Worm (Caenorhabditis elegans) whole organism, young adult: ENCODE data around the gene cku-70.

ENCODE experiments used
- F49E8.2 ChIP-seq: sonication (generic microtip); optimal IDR thresholded peaks from 3 replicates; lab custom pipeline; 2017; ENCODE audit warnings: missing genetic modification characterization, mild to moderate bottlenecking, missing compliant biosample characterization, antibody characterized with exemption, moderate library complexity; ENCODE audit not compliant: insufficient read depth
- hmg-1.2 ChIP-seq: fragments of 200-800 bp; sonication (Bioruptor generic); IDR thresholded peaks from 2 replicates; pipeline ENCODE4 v1.3.6; 2022; ENCODE audit warnings: missing genetic modification reagents, missing genetic modification characterization, missing compliant biosample characterization

The cku-70 gene

ce11 chrIII:11208371-11208770, 53.7 kb downstream of the cku-70 start:
- TF ChIP-seq hmg-1.2 (GFP tag; lab: Robert Waterston, UW) (peak; percentile 60), F49E8.2 (no peak)
